Worm (Caenorhabditis elegans) whole organism, young adult: Measurements from ENCODE around the gene Y48B6A.10.

ENCODE experiments used
- B0336.3 ChIP-seq: fragments of 200-800 bp; sonication (Bioruptor generic); IDR thresholded peaks from 2 replicates; pipeline ENCODE4 v1.3.6; 2022; ENCODE audit warnings: missing genetic modification characterization, missing compliant biosample characterization
- C06A6.2 ChIP-seq: fragments of 200-800 bp; sonication (Bioruptor generic); conservative IDR thresholded peaks from 2 replicates; pipeline ENCODE4 v1.3.6; 2022; ENCODE audit warnings: missing genetic modification characterization, missing compliant biosample characterization
- C17E4.6 ChIP-seq: fragments of 200-800 bp; sonication (Bioruptor generic); IDR thresholded peaks from 2 replicates; pipeline ENCODE4 v1.3.6; 2022; ENCODE audit warnings: missing genetic modification reagents, missing genetic modification characterization, missing compliant biosample characterization
- F22D6.2 ChIP-seq: sonication (generic microtip); optimal IDR thresholded peaks from 2 replicates; lab custom pipeline; 2016; ENCODE audit warnings: mild to moderate bottlenecking, missing genetic modification characterization, missing compliant biosample characterization
- F37B4.10 ChIP-seq: fragments of 200-800 bp; sonication (Bioruptor generic); IDR thresholded peaks from 2 replicates; pipeline ENCODE4 v1.3.6; 2022; ENCODE audit warnings: missing genetic modification characterization, missing compliant biosample characterization
- F52B5.7 ChIP-seq: sonication (generic microtip); optimal IDR thresholded peaks from 2 replicates; lab custom pipeline; 2016; ENCODE audit warnings: mild to moderate bottlenecking, missing genetic modification characterization, missing compliant biosample characterization
- K11D2.4 ChIP-seq: fragments of 200-800 bp; sonication (Bioruptor generic); IDR thresholded peaks from 2 replicates; pipeline ENCODE4 v1.3.6; 2022; ENCODE audit warnings: missing genetic modification reagents, missing genetic modification characterization, missing compliant biosample characterization
- K12H6.12 ChIP-seq: fragments of 200-800 bp; sonication (Bioruptor generic); optimal IDR thresholded peaks from 2 replicates; lab custom pipeline; 2018; ENCODE audit warnings: mild to moderate bottlenecking, missing genetic modification characterization, missing compliant biosample characterization
- Y53F4B.3 ChIP-seq: fragments of 200-800 bp; sonication (Bioruptor generic); IDR thresholded peaks from 2 replicates; pipeline ENCODE4 v1.3.6; 2022; ENCODE audit warnings: missing genetic modification reagents, missing genetic modification characterization, missing compliant biosample characterization
- ama-1 ChIP-seq, 3 experiments: fragments of 150-350 bp in 1 of 3; sonication (generic microtip) in 2 of 3; optimal IDR thresholded peaks; 2 replicates each; lab custom pipeline; 2014 to 2018; ENCODE audit warnings: missing biosample characterization in 2 of 3, missing genetic modification characterization in 2 of 3, missing genetic modification reagents in 2 of 3
- athp-1 ChIP-seq: sonication (generic microtip); optimal IDR thresholded peaks from 2 replicates; lab custom pipeline; 2017; ENCODE audit warnings: mild to moderate bottlenecking, missing genetic modification characterization, missing compliant biosample characterization
- bed-2 ChIP-seq: fragments of 200-800 bp; sonication (Bioruptor generic); IDR thresholded peaks from 2 replicates; pipeline ENCODE4 v1.3.6; 2022; ENCODE audit warnings: missing genetic modification reagents, missing genetic modification characterization, missing compliant biosample characterization
- ccch-3 ChIP-seq: fragments of 200-800 bp; sonication (Bioruptor generic); optimal IDR thresholded peaks from 2 replicates; lab custom pipeline; 2018; ENCODE audit warnings: mild to moderate bottlenecking, missing genetic modification characterization, missing compliant biosample characterization
- dox-1 ChIP-seq: fragments of 200-800 bp; sonication (Bioruptor generic); IDR thresholded peaks from 2 replicates; pipeline ENCODE4 v1.3.6; 2022; ENCODE audit warnings: missing genetic modification reagents, missing genetic modification characterization, missing compliant biosample characterization
- dpff-1 ChIP-seq: sonication (generic microtip); optimal IDR thresholded peaks from 2 replicates; lab custom pipeline; 2017; ENCODE audit warnings: mild to moderate bottlenecking, missing genetic modification characterization, missing compliant biosample characterization
- egl-18 ChIP-seq: fragments of 200-800 bp; sonication (Bioruptor generic); IDR thresholded peaks from 2 replicates; pipeline ENCODE4 v1.3.6; 2022; ENCODE audit warnings: missing genetic modification reagents, missing genetic modification characterization, missing compliant biosample characterization
- egrh-3 ChIP-seq: fragments of 200-800 bp; sonication (Bioruptor generic); IDR thresholded peaks from 2 replicates; pipeline ENCODE4 v1.3.6; 2022; ENCODE audit warnings: missing genetic modification reagents, missing genetic modification characterization, missing compliant biosample characterization
- gei-17 ChIP-seq: fragments of 200-800 bp; sonication (Bioruptor generic); optimal IDR thresholded peaks from 2 replicates; lab custom pipeline; 2018; ENCODE audit warnings: mild to moderate bottlenecking, missing genetic modification characterization, missing compliant biosample characterization
- him-1 ChIP-seq: sonication (generic microtip); optimal IDR thresholded peaks from 2 replicates; lab custom pipeline; 2016; ENCODE audit warnings: missing genotype, missing genetic modification reagents, missing genetic modification characterization, missing compliant biosample characterization
- hmg-20 ChIP-seq: fragments of 200-800 bp; sonication (Bioruptor generic); IDR thresholded peaks from 2 replicates; pipeline ENCODE4 v1.3.6; 2022; ENCODE audit warnings: missing genetic modification reagents, missing genetic modification characterization, missing compliant biosample characterization
- lag-1 ChIP-seq: fragments of 200-800 bp; sonication (Bioruptor generic); IDR thresholded peaks from 2 replicates; pipeline ENCODE4 v1.3.6; 2022; ENCODE audit warnings: missing genetic modification reagents, missing genetic modification characterization, missing compliant biosample characterization
- let-526 ChIP-seq: fragments of 200-800 bp; sonication (Bioruptor generic); IDR thresholded peaks from 2 replicates; pipeline ENCODE4 v1.3.6; 2022; ENCODE audit warnings: missing genetic modification reagents, missing genetic modification characterization, missing compliant biosample characterization
- lin-54 ChIP-seq: fragments of 200-800 bp; sonication (Bioruptor generic); optimal IDR thresholded peaks from 2 replicates; lab custom pipeline; 2018; ENCODE audit warnings: mild to moderate bottlenecking, missing genetic modification characterization, missing compliant biosample characterization
- madf-10 ChIP-seq: sonication (generic microtip); optimal IDR thresholded peaks from 2 replicates; lab custom pipeline; 2016; ENCODE audit warnings: mild to moderate bottlenecking, missing genetic modification characterization, missing compliant biosample characterization
- madf-3 ChIP-seq: fragments of 200-800 bp; sonication (Bioruptor generic); IDR thresholded peaks from 2 replicates; pipeline ENCODE4 v1.3.6; 2022; ENCODE audit warnings: missing genetic modification reagents, missing genetic modification characterization, missing compliant biosample characterization
- madf-8 ChIP-seq: fragments of 200-800 bp; sonication (Bioruptor generic); conservative IDR thresholded peaks from 2 replicates; pipeline ENCODE4 v1.3.6; 2022; ENCODE audit warnings: missing genetic modification reagents, missing genetic modification characterization, missing compliant biosample characterization
- mel-28 ChIP-seq: sonication (generic microtip); optimal IDR thresholded peaks from 2 replicates; lab custom pipeline; 2016; ENCODE audit warnings: borderline replicate concordance, mild to moderate bottlenecking, missing genetic modification characterization, missing compliant biosample characterization
- mes-4 ChIP-seq: sonication (generic microtip); optimal IDR thresholded peaks from 2 replicates; lab custom pipeline; 2016; ENCODE audit warnings: missing genotype, missing genetic modification characterization, missing compliant biosample characterization
- nfyb-1 ChIP-seq: fragments of 200-800 bp; sonication (Bioruptor generic); IDR thresholded peaks from 2 replicates; pipeline ENCODE4 v1.3.6; 2022; ENCODE audit warnings: missing genetic modification reagents, missing genetic modification characterization, missing compliant biosample characterization
- pbrm-1 ChIP-seq: fragments of 200-800 bp; sonication (Bioruptor generic); IDR thresholded peaks from 2 replicates; pipeline ENCODE4 v1.3.6; 2022; ENCODE audit warnings: missing genetic modification reagents, missing genetic modification characterization, missing compliant biosample characterization
- repo-1 ChIP-seq: sonication (generic microtip); optimal IDR thresholded peaks from 2 replicates; lab custom pipeline; 2017; ENCODE audit warnings: mild to moderate bottlenecking, missing genetic modification characterization, missing compliant biosample characterization
- somi-1 ChIP-seq: fragments of 200-800 bp; sonication (Bioruptor generic); optimal IDR thresholded peaks from 2 replicates; lab custom pipeline; 2018; ENCODE audit warnings: mild to moderate bottlenecking, missing genetic modification characterization, missing compliant biosample characterization
- tbp1 ChIP-seq: fragments of 200-800 bp; sonication (Bioruptor generic); optimal IDR thresholded peaks from 2 replicates; lab custom pipeline; 2018; ENCODE audit warnings: mild to moderate bottlenecking, missing genetic modification characterization, missing compliant biosample characterization
- unc-130 ChIP-seq: sonication (generic microtip); optimal IDR thresholded peaks from 2 replicates; lab custom pipeline; 2016; ENCODE audit warnings: missing genetic modification reagents, missing genetic modification characterization, missing compliant biosample characterization
- xnd-1 ChIP-seq: sonication (generic microtip); optimal IDR thresholded peaks from 2 replicates; lab custom pipeline; 2016; ENCODE audit warnings: missing genotype, missing genetic modification reagents, missing genetic modification characterization, missing compliant biosample characterization
- zfh-2 ChIP-seq: fragments of 200-800 bp; sonication (Bioruptor generic); conservative IDR thresholded peaks from 2 replicates; pipeline ENCODE4 v1.3.6; 2022; ENCODE audit warnings: missing genetic modification reagents, missing genetic modification characterization, missing compliant biosample characterization
- zim-3 ChIP-seq: sonication (generic microtip); optimal IDR thresholded peaks from 2 replicates; lab custom pipeline; 2017; ENCODE audit warnings: mild to moderate bottlenecking, missing genetic modification characterization, moderate library complexity, missing compliant biosample characterization
- ztf-25 ChIP-seq: fragments of 200-800 bp; sonication (Bioruptor generic); IDR thresholded peaks from 2 replicates; pipeline ENCODE4 v1.3.6; 2022; ENCODE audit warnings: missing genetic modification reagents, missing genetic modification characterization, missing compliant biosample characterization

The Y48B6A.10 gene

DNA sequence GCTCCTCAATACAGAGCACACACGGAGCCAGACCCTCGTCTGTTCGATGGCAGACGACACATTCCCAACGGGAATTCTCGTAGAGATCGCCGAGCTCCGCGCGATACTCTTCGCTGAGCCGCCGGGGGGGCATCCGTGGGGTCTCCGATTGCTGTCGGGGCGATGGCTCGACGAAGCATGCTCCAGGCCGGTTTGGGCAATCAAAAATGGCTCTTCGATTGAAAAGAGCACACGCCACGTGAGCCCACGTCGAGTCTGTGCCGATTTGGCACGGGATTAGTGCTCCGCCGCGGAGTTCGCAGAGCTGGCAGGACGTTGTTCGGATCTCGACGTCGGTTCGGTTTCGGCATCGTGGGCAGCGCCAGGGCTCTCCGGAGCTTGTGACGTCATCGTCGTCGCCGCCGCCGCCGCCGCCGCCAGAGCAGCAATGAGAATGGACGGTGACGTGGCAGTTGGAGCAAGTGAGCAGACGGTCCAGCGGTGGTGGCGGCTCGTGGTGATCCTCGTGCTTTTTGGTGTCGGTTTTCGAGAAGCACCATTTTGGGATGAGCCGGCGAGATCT is 23.1 kb downstream of the Y48B6A.10 start:
- TF ChIP-seq egrh-3 (peak; percentile 89), F37B4.10 (GFP tag; lab: Robert Waterston, UW) (no peak), let-526 (peak; percentile 14; the same call in 1 of the 2 replicates), ztf-25 (GFP tag; lab: Robert Waterston, UW) (0 out of 2 replicates have a peak, but pooled peaks have one; percentile 31), somi-1 (GFP tag; lab: Kevin White, UChicago) (no peak), madf-8 (GFP tag; lab: Robert Waterston, UW) (no peak), mes-4 (tag; lab: Kevin White, UChicago) (no peak), mel-28 (no peak), nfyb-1 (GFP tag; lab: Robert Waterston, UW) (0 out of 2 replicates have a peak, but pooled peaks have one; percentile 34), zim-3 (tag; lab: Kevin White, UChicago) (peak; percentile 18), hmg-20 (no peak), F52B5.7 (tag; lab: Kevin White, UChicago) (no peak), K12H6.12 (tag; lab: Kevin White, UChicago) (no peak), gei-17 (GFP tag; lab: Kevin White, UChicago) (no peak), ama-1 (optimal IDR thresholded peaks at IDR 0.05; lab: Kevin White, UChicago) (no peak), ama-1 (GFP tag; optimal IDR thresholded peaks at IDR 0.05; lab: Kevin White, UChicago) (no peak), zfh-2 (GFP tag; lab: Robert Waterston, UW) (peak; percentile 91), B0336.3 (GFP tag; lab: Robert Waterston, UW) (0 out of 2 replicates have a peak, but pooled peaks have one; percentile 35), pbrm-1 (GFP tag; lab: Robert Waterston, UW) (0 out of 2 replicates have a peak, but pooled peaks have one; percentile 8), madf-10 (tag; lab: Kevin White, UChicago) (no peak)

ce11 chrII:14239924-14240323 is 25.7 kb downstream of the Y48B6A.10 start:
- TF ChIP-seq mes-4 (tag; lab: Kevin White, UChicago): no peak
- peak; percentile 78 for TF ChIP-seq zfh-2 (GFP tag; lab: Robert Waterston, UW)
- peak; percentile 52; the same call in 1 of the 2 replicates for TF ChIP-seq egrh-3

ce11 chrII:14242259-14242658 is 28.1 kb downstream of the Y48B6A.10 start:
- TF ChIP-seq bed-2: no peak
- TF ChIP-seq lin-54 (GFP tag; lab: Kevin White, UChicago): no peak
- TF ChIP-seq tbp1 (GFP tag; lab: Kevin White, UChicago): no peak

- TF ChIP-seq ccch-3 (GFP tag; lab: Kevin White, UChicago) (no peak), xnd-1 (no peak), ztf-25 (GFP tag; lab: Robert Waterston, UW) (no peak), C06A6.2 (GFP tag; lab: Robert Waterston, UW) (no peak), repo-1 (tag; lab: Kevin White, UChicago) (no peak), tbp1 (GFP tag; lab: Kevin White, UChicago) (no peak), mes-4 (tag; lab: Kevin White, UChicago) (no peak), F22D6.2 (tag; lab: Kevin White, UChicago) (no peak), him-1 (tag; lab: Kevin White, UChicago) (no peak), athp-1 (tag; lab: Kevin White, UChicago) (no peak), C17E4.6 (no peak), dox-1 (GFP tag; lab: Robert Waterston, UW) (no peak), lag-1 (GFP tag; lab: Robert Waterston, UW) (no peak), dpff-1 (tag; lab: Kevin White, UChicago) (no peak), madf-3 (GFP tag; lab: Robert Waterston, UW) (no peak), unc-130 (GFP tag; lab: Kevin White, UChicago) (no peak), K11D2.4 (no peak), Y53F4B.3 (GFP tag; lab: Robert Waterston, UW) (no peak), egl-18 (GFP tag; lab: Robert Waterston, UW) (no peak)
- TF ChIP-seq, all 124 proteins: peak for 0
Observed at ce11 chrII:14243503-14243902, 29.3 kb downstream of the Y48B6A.10 start, which contains the start of gene jmjd-2. Gene jmjd-2, minus strand, starts transcription at chrII:14243603.
